Fruit fly (Drosophila melanogaster): ENCODE results near the gene sesB.
A peak's percentile ranks its signal among the peaks of the same experiment; 100 is the strongest.

Gene sesB

dm6 chrX:10738835-10739371, 47.9 kb downstream of the sesB start:
- TF ChIP-seq cyc (GFP tag; optimal IDR thresholded peaks at IDR 0.05) (no peak), Ets96B (tag; optimal IDR thresholded peaks at IDR 0.05) (no peak), Gug (GFP tag; IDR thresholded peaks at IDR 0.05) (0 out of 2 replicates have a peak, but pooled peaks have one; percentile 20), topi (GFP tag; optimal IDR thresholded peaks at IDR 0.05) (no peak), CG6854 (GFP tag; optimal IDR thresholded peaks at IDR 0.05) (peak; percentile 4), fkh (GFP tag; optimal IDR thresholded peaks at IDR 0.05) (peak; percentile 82), Sox14 (GFP tag; optimal IDR thresholded peaks at IDR 0.05) (peak; percentile 71), vri (GFP tag; optimal IDR thresholded peaks at IDR 0.05) (peak; percentile 92), ss (GFP tag; optimal IDR thresholded peaks at IDR 0.05) (peak; percentile 52 to 68), CG9139 (GFP tag; optimal IDR thresholded peaks at IDR 0.05) (peak; percentile 44), CG11902 (GFP tag; optimal IDR thresholded peaks at IDR 0.05) (no peak), CG16779 (tag; optimal IDR thresholded peaks at IDR 0.05) (peak; percentile 10), CG6808 (GFP tag; optimal IDR thresholded peaks at IDR 0.05) (peak; percentile 32), svp (GFP tag) (peak; percentile 67), net (GFP tag; optimal IDR thresholded peaks at IDR 0.05) (peak; percentile 20), dsx (GFP tag; optimal IDR thresholded peaks at IDR 0.05; ENCODE audit: poor library complexity, severe bottlenecking) (peak; percentile 52), CG11762 (GFP tag; optimal IDR thresholded peaks at IDR 0.05; ENCODE audit: insufficient read depth) (no peak), CG6276 (GFP tag; optimal IDR thresholded peaks at IDR 0.05) (peak; percentile 40), CG8119 (GFP tag; IDR thresholded peaks at IDR 0.05) (peak; percentile 49; the same call in 2 of the 3 replicates), Eip78C (GFP tag) (peak; percentile 87), eg (GFP tag; IDR thresholded peaks at IDR 0.05) (peak; percentile 62; the same call in 1 of the 3 replicates), CG15336 (GFP tag; IDR thresholded peaks at IDR 0.05) (peak; percentile 32; the same call in 1 of the 2 replicates), CG6163 (GFP tag; IDR thresholded peaks at IDR 0.05) (peak; percentile 44; the same call in 2 of the 3 replicates), Ets21C (GFP tag; optimal IDR thresholded peaks at IDR 0.05) (no peak)

dm6 chrX:10738151-10738430, 48.7 kb downstream of the sesB start:
- TF ChIP-seq Gug (GFP tag; IDR thresholded peaks at IDR 0.05): no peak
- TF ChIP-seq net (GFP tag; optimal IDR thresholded peaks at IDR 0.05): no peak
- no peak for TF ChIP-seq acj6 (GFP tag; optimal IDR thresholded peaks at IDR 0.05)
- no peak for TF ChIP-seq salr (GFP tag; optimal IDR thresholded peaks at IDR 0.05)
- TF ChIP-seq CG6276 (GFP tag; optimal IDR thresholded peaks at IDR 0.05): no peak
- TF ChIP-seq Sox102F (GFP tag; optimal IDR thresholded peaks at IDR 0.05): no peak
- TF ChIP-seq dac (GFP tag; optimal IDR thresholded peaks at IDR 0.05): no peak
- no peak for TF ChIP-seq CG34406 (GFP tag; optimal IDR thresholded peaks at IDR 0.05)
- no peak for TF ChIP-seq CG10669 (GFP tag; optimal IDR thresholded peaks at IDR 0.05)
- TF ChIP-seq Eip93F (GFP tag; optimal IDR thresholded peaks at IDR 0.05): no peak
- no peak for TF ChIP-seq CG10631 (GFP tag; optimal IDR thresholded peaks at IDR 0.05)
- TF ChIP-seq CG6163 (GFP tag; IDR thresholded peaks at IDR 0.05): no peak

- peak; percentile 83 for TF ChIP-seq Sox14 (GFP tag; optimal IDR thresholded peaks at IDR 0.05)
- TF ChIP-seq salr (GFP tag; optimal IDR thresholded peaks at IDR 0.05): peak; percentile 44 to 52
- peak; percentile 74 for TF ChIP-seq pdm3 (GFP tag; optimal IDR thresholded peaks at IDR 0.05)
- peak; percentile 87 for TF ChIP-seq Gug (GFP tag; IDR thresholded peaks at IDR 0.05)
- TF ChIP-seq CG10631 (GFP tag; optimal IDR thresholded peaks at IDR 0.05): peak; percentile 86
- peak; percentile 80 for TF ChIP-seq Eip78C (GFP tag)
- peak; percentile 78 for TF ChIP-seq achi (GFP tag; optimal IDR thresholded peaks at IDR 0.05)
- peak; percentile 69 for TF ChIP-seq CG1621 (tag; optimal IDR thresholded peaks at IDR 0.05)
- TF ChIP-seq CG6808 (GFP tag; optimal IDR thresholded peaks at IDR 0.05): peak; percentile 31
- TF ChIP-seq Hr38 (GFP tag; optimal IDR thresholded peaks at IDR 0.05): no peak
- TF ChIP-seq CG31627 (GFP tag; optimal IDR thresholded peaks at IDR 0.05): peak; percentile 48
- TF ChIP-seq CG32006 (GFP tag; optimal IDR thresholded peaks at IDR 0.05): peak; percentile 92
- TF ChIP-seq Ets96B (tag; optimal IDR thresholded peaks at IDR 0.05): peak; percentile 69
- peak; percentile 72 for TF ChIP-seq Met (GFP tag; optimal IDR thresholded peaks at IDR 0.05)
- TF ChIP-seq CG3032 (tag; optimal IDR thresholded peaks at IDR 0.05): peak; percentile 62
- peak; percentile 61 for TF ChIP-seq Lpt (GFP tag; optimal IDR thresholded peaks at IDR 0.05)
- TF ChIP-seq OdsH (GFP tag; optimal IDR thresholded peaks at IDR 0.05): peak; percentile 67
- no peak for TF ChIP-seq CG6854 (GFP tag; optimal IDR thresholded peaks at IDR 0.05)
- peak; percentile 75 for TF ChIP-seq Eip75B (GFP tag; optimal IDR thresholded peaks at IDR 0.05)
- TF ChIP-seq fkh (GFP tag; optimal IDR thresholded peaks at IDR 0.05): peak; percentile 3
- TF ChIP-seq Hr39 (GFP tag; optimal IDR thresholded peaks at IDR 0.05): peak; percentile 65
- TF ChIP-seq cyc (GFP tag; optimal IDR thresholded peaks at IDR 0.05): peak; percentile 55
- peak; percentile 21 for TF ChIP-seq Ets21C (GFP tag; optimal IDR thresholded peaks at IDR 0.05)
- TF ChIP-seq CG11902 (GFP tag; optimal IDR thresholded peaks at IDR 0.05): peak; percentile 28
- TF ChIP-seq Sox102F (GFP tag; optimal IDR thresholded peaks at IDR 0.05): peak; percentile 59
- TF ChIP-seq CG8632 (GFP tag; optimal IDR thresholded peaks at IDR 0.05): peak; percentile 53
- peak; percentile 36 for TF ChIP-seq CG16779 (tag; optimal IDR thresholded peaks at IDR 0.05)
Measured at dm6 chrX:10737422-10738150, 49.2 kb downstream of the sesB start.
